Worm (Caenorhabditis elegans) whole organism, L1 larva: ENCODE results near the gene Y97E10AR.6.

ENCODE experiments used
- sup-37 ChIP-seq: fragments of 200-800 bp; sonication (Bioruptor generic); optimal IDR thresholded peaks from 2 replicates; lab custom pipeline; 2018; ENCODE audit warnings: mild to moderate bottlenecking, missing genetic modification characterization, missing compliant biosample characterization
- unc-62 ChIP-seq: fragments of 150-350 bp; optimal IDR thresholded peaks from 2 replicates; lab custom pipeline; 2014; ENCODE audit warnings: missing biosample characterization, missing genetic modification reagents, missing genetic modification characterization

DNA sequence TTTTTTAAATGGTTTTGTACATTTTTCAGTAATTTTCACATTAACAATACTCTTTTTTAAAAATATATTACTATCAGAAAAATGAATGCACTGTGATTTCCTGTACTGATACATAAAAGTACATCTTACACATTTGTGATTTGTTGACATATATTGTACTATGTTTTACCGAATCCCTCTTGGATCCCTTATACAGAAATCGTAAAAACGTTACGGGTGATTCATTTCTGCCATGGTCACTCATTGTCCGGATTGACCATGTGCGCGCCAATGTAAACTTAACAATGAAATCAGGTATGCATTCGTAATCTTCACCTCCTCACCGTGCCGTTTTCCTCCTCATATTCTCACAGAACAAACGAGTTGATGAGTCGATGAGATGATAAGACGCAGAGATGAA is 40.4 kb upstream of the Y97E10AR.6 start, which contains the start of gene ZC513.2:
- TF ChIP-seq sup-37 (no peak), unc-62 (GFP tag; lab: Kevin White, UChicago) (no peak)
